Fruit fly (Drosophila melanogaster): ENCODE measurements around the gene muc.

Gene muc

DNA sequence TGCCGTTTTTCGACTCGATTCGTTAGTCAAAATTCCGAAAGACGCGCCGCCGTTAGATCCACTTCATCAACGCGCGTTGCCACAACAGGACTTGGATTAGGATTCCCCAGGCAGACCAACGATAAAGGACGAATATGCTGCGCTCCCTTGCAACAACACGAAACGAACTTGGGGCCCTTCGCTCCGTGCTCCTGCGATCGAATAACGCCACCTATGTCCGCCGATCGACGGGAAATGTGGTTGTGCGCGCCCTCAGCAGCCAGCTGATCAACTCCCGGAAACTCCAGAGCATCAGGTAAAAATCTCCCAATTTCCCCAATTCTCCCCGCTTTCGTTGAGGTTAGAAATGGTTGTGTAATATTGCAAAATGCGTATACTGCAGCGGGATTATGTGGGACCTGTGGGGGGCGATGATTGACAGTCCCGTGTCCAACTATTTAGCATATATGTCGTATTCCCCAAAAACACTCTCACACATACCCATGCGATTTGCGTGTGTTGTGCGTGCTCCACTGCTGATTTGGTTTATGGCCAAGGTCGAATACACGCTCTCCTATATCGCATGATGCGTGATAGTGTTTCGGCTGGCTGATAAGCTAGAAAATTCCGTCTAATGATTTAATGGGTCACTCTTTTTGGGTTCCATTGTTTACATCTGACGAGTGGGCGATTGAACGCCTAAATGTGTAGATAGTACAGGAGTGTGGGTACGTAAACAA lies 560 bp downstream of the muc start:
- TF ChIP-seq dmrt93B (GFP tag; optimal IDR thresholded peaks at IDR 0.05) (no peak), rgr (GFP tag; optimal IDR thresholded peaks at IDR 0.05) (no peak), GATAd (GFP tag; optimal IDR thresholded peaks at IDR 0.05) (no peak), Hnf4 (GFP tag; optimal IDR thresholded peaks at IDR 0.05) (no peak), dl (GFP tag; optimal IDR thresholded peaks at IDR 0.05; ENCODE audit: insufficient read depth in 1 of 2, partially characterized antibody in 2 of 2) (no peak), Mio (GFP tag; optimal IDR thresholded peaks at IDR 0.05) (no peak), fru (GFP tag; optimal IDR thresholded peaks at IDR 0.05) (no peak), CrebA (GFP tag; optimal IDR thresholded peaks at IDR 0.05; ENCODE audit: borderline replicate concordance) (no peak), Abd-B (GFP tag; optimal IDR thresholded peaks at IDR 0.05) (no peak), dsf (GFP tag; optimal IDR thresholded peaks at IDR 0.05; ENCODE audit: borderline replicate concordance) (no peak), Rel (GFP tag; optimal IDR thresholded peaks at IDR 0.05) (no peak), Rel (tag; optimal IDR thresholded peaks at IDR 0.05) (no peak), CG9705 (GFP tag; optimal IDR thresholded peaks at IDR 0.05) (no peak), h (GFP tag; optimal IDR thresholded peaks at IDR 0.05) (no peak), lola (GFP tag; optimal IDR thresholded peaks at IDR 0.05) (no peak), OdsH (GFP tag; optimal IDR thresholded peaks at IDR 0.05) (no peak)

DNA sequence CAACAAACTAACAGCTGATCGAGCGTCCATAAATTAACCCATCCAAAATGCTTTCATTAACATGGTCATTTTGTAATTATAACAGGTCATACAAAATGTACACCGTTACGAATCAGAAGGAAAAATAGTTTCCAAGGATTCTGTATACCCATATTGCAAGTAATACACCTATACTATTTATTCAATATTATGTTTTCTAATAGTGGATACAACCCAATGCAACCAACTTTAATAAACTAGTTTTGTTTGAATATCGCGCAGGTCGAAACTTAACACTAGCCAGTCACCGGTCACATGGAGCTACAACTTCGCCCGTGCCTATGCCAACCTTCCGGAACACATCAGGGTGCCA lies 1.1 kb downstream of the muc start:
- TF ChIP-seq fru (GFP tag; optimal IDR thresholded peaks at IDR 0.05), result no peak
- TF ChIP-seq OdsH (GFP tag; optimal IDR thresholded peaks at IDR 0.05), result no peak
- TF ChIP-seq dl (GFP tag; optimal IDR thresholded peaks at IDR 0.05; ENCODE audit: insufficient read depth in 1 of 2, partially characterized antibody in 2 of 2), result no peak
- TF ChIP-seq GATAd (GFP tag; optimal IDR thresholded peaks at IDR 0.05), result no peak
- no peak for TF ChIP-seq Myc (optimal IDR thresholded peaks at IDR 0.05)
- no peak for TF ChIP-seq psq (GFP tag; optimal IDR thresholded peaks at IDR 0.05)
- no peak for TF ChIP-seq brk (GFP tag; optimal IDR thresholded peaks at IDR 0.05)
- no peak for TF ChIP-seq woc (GFP tag; optimal IDR thresholded peaks at IDR 0.05)
- no peak for TF ChIP-seq Rel (GFP tag; optimal IDR thresholded peaks at IDR 0.05)
- TF ChIP-seq Rel (tag; optimal IDR thresholded peaks at IDR 0.05), result no peak
- TF ChIP-seq Hr83 (GFP tag; optimal IDR thresholded peaks at IDR 0.05; ENCODE audit: poor library complexity, severe bottlenecking), result no peak
- no peak for TF ChIP-seq Jra (GFP tag; optimal IDR thresholded peaks at IDR 0.05)
- no peak for TF ChIP-seq lola (GFP tag; optimal IDR thresholded peaks at IDR 0.05)
- TF ChIP-seq Dif (GFP tag; optimal IDR thresholded peaks at IDR 0.05; ENCODE audit: partially characterized antibody), result no peak
- TF ChIP-seq Mio (GFP tag; optimal IDR thresholded peaks at IDR 0.05), result no peak
- no peak for TF ChIP-seq jim (GFP tag; optimal IDR thresholded peaks at IDR 0.05)
- no peak for TF ChIP-seq Abd-B (GFP tag; optimal IDR thresholded peaks at IDR 0.05)
- TF ChIP-seq dmrt93B (GFP tag; optimal IDR thresholded peaks at IDR 0.05), result no peak
- no peak for TF ChIP-seq Sp1 (GFP tag; optimal IDR thresholded peaks at IDR 0.05)
- TF ChIP-seq dsf (GFP tag; optimal IDR thresholded peaks at IDR 0.05; ENCODE audit: borderline replicate concordance), result no peak

DNA sequence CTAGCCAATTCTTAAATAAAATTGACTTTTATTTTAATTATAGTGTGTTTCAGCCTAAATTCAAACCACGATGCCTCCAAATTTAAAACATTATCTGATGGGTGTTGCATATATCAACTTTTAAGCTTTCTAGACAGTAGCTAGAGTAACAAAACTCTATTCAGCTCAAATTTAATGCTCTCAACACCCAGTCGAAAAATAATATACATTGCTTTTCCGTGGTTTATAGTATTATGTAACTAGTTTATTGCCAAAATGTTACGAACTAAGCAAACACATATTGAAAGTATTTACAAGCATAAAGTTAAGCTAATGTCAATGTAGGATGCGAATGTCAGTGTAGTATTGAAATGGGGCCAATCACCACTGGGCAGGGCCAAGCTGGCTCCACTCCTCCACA lies 3.6 kb downstream of the muc start:
- TF ChIP-seq foxo (GFP tag; optimal IDR thresholded peaks at IDR 0.05) (no peak), Dif (GFP tag; optimal IDR thresholded peaks at IDR 0.05; ENCODE audit: partially characterized antibody) (no peak), brk (GFP tag; optimal IDR thresholded peaks at IDR 0.05) (no peak), Mio (GFP tag; optimal IDR thresholded peaks at IDR 0.05) (no peak), sv (GFP tag; optimal IDR thresholded peaks at IDR 0.05) (no peak), HLH106 (tag; optimal IDR thresholded peaks at IDR 0.05) (no peak), Hr83 (GFP tag; optimal IDR thresholded peaks at IDR 0.05; ENCODE audit: poor library complexity, severe bottlenecking) (no peak), Jra (GFP tag; optimal IDR thresholded peaks at IDR 0.05) (no peak), dl (GFP tag; optimal IDR thresholded peaks at IDR 0.05; ENCODE audit: insufficient read depth in 1 of 2, partially characterized antibody in 2 of 2) (no peak), sage (GFP tag; optimal IDR thresholded peaks at IDR 0.05) (no peak), Dfd (GFP tag; optimal IDR thresholded peaks at IDR 0.05) (no peak), Rel (GFP tag; optimal IDR thresholded peaks at IDR 0.05) (no peak), Rel (tag; optimal IDR thresholded peaks at IDR 0.05) (no peak), dsf (GFP tag; optimal IDR thresholded peaks at IDR 0.05; ENCODE audit: borderline replicate concordance) (no peak)

dm6 chr2L:7431861-7432601 lies 5.4 kb downstream of the muc start:
- no peak for TF ChIP-seq Hr78 (GFP tag; optimal IDR thresholded peaks at IDR 0.05)
- no peak for TF ChIP-seq usp (GFP tag; optimal IDR thresholded peaks at IDR 0.05)
- TF ChIP-seq Sp1 (GFP tag; optimal IDR thresholded peaks at IDR 0.05), result no peak
- TF ChIP-seq tai (GFP tag; optimal IDR thresholded peaks at IDR 0.05), result no peak
- TF ChIP-seq jim (GFP tag; optimal IDR thresholded peaks at IDR 0.05), result no peak
- no peak for TF ChIP-seq fru (GFP tag; optimal IDR thresholded peaks at IDR 0.05)
- TF ChIP-seq lola (GFP tag; optimal IDR thresholded peaks at IDR 0.05), result no peak
- TF ChIP-seq N (GFP tag; optimal IDR thresholded peaks at IDR 0.05), result no peak
- TF ChIP-seq rgr (GFP tag; optimal IDR thresholded peaks at IDR 0.05), result no peak
- no peak for TF ChIP-seq Hr83 (GFP tag; optimal IDR thresholded peaks at IDR 0.05; ENCODE audit: poor library complexity, severe bottlenecking)
